Worm (Caenorhabditis elegans): ENCODE results near the gene cyp-37A1.
A peak's percentile ranks its signal among the peaks of the same experiment; 100 is the strongest.

Gene cyp-37A1

DNA sequence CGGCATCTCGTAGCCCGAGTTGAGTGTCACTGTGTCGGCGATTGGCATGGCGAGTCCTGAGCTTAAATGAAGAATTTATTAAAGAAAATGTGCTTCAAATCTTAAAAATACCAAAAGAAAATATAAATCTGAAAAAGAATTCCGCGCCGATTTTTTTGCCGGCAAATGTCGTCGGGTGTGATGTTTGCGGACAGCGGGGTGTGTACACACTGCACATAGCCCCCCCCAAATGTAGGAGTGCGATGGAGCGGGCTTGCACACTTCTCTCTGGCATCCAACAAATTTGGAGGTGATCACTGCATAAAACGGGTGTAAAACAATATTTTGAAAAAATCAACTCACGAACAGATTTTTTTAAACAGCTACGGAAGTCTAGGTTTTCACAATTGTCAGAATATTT, 40.6 kb downstream of the cyp-37A1 start, which contains the start of gene Y39G8B.2:
Gene Y39G8B.2 (minus strand): TSS at position 61 of the 400 bp plus-strand sequence.
- TF ChIP-seq fkh-10 (GFP tag; optimal IDR thresholded peaks at IDR 0.05) (peak; percentile 59), nhr-28 (tag; optimal IDR thresholded peaks at IDR 0.05) (peak; percentile 70), zfp-2 (tag; optimal IDR thresholded peaks at IDR 0.05) (peak; percentile 14), spr-1 (tag; optimal IDR thresholded peaks at IDR 0.05) (no peak), set-16 (GFP tag; IDR thresholded peaks at IDR 0.05) (no peak), ceh-20 (GFP tag; IDR thresholded peaks at IDR 0.05) (peak; percentile 73; the same call in 1 of the 2 replicates), mdl-1 (tag; optimal IDR thresholded peaks at IDR 0.05) (peak in 1 of 2 experiments; percentile 54), Y75B8A.6 (GFP tag; IDR thresholded peaks at IDR 0.05) (no peak), mxl-3 (GFP tag; optimal IDR thresholded peaks at IDR 0.05) (peak; percentile 76), egl-43 (GFP tag; IDR thresholded peaks at IDR 0.05) (no peak), nhr-25 (tag; optimal IDR thresholded peaks at IDR 0.05; ENCODE audit: borderline replicate concordance, insufficient read depth) (peak; percentile 66), lin-13 (GFP tag; optimal IDR thresholded peaks at IDR 0.05) (peak; percentile 86), pha-4 (GFP tag; IDR thresholded peaks at IDR 0.05) (no peak), pha-4 (tag; optimal IDR thresholded peaks at IDR 0.05) (peak; percentile 4), nhr-102 (tag; optimal IDR thresholded peaks at IDR 0.05) (no peak), mep-1 (tag; optimal IDR thresholded peaks at IDR 0.05) (peak; percentile 90), rbr-2 (tag; optimal IDR thresholded peaks at IDR 0.05) (peak; percentile 88), dpl-1 (GFP tag; optimal IDR thresholded peaks at IDR 0.05) (peak; percentile 85), hlh-11 (tag; optimal IDR thresholded peaks at IDR 0.05) (peak; percentile 81), skn-1 (tag; optimal IDR thresholded peaks at IDR 0.05) (no peak), mes-2 (tag; optimal IDR thresholded peaks at IDR 0.05; ENCODE audit: poor library complexity, severe bottlenecking) (peak; percentile 90), D1046.2 (GFP tag; IDR thresholded peaks at IDR 0.05) (0 out of 2 replicates have a peak, but pooled peaks have one; percentile 40), dve-1 (tag; optimal IDR thresholded peaks at IDR 0.05; ENCODE audit: insufficient read depth) (peak; percentile 89), lin-29 (GFP tag; IDR thresholded peaks at IDR 0.05) (peak; percentile 37; the same call in 1 of the 2 replicates), lsy-2 (tag; optimal IDR thresholded peaks at IDR 0.05) (peak; percentile 64 to 93), nhr-41 (GFP tag; IDR thresholded peaks at IDR 0.05) (no peak), hif-1 (tag; optimal IDR thresholded peaks at IDR 0.05) (peak in 1 of 2 experiments; percentile 73), nhr-6 (tag; optimal IDR thresholded peaks at IDR 0.05) (peak; percentile 74), ceh-28 (tag; optimal IDR thresholded peaks at IDR 0.05) (no peak), php-3 (GFP tag; IDR thresholded peaks at IDR 0.05) (no peak), mxl-2 (GFP tag; conservative IDR thresholded peaks at IDR 0.05) (no peak), F10B5.3 (tag; optimal IDR thresholded peaks at IDR 0.05) (no peak), unc-62 (GFP tag; optimal IDR thresholded peaks at IDR 0.05 in 1 of 2) (peak in 1 of 2 experiments; percentile 97), unc-62 (tag; optimal IDR thresholded peaks at IDR 0.05) (no peak), daf-16 (GFP tag; optimal IDR thresholded peaks at IDR 0.05) (no peak), daf-16 (tag; optimal IDR thresholded peaks at IDR 0.05) (peak; percentile 71), arid-1 (GFP tag; conservative IDR thresholded peaks at IDR 0.05) (no peak), snpc-4 (tag; optimal IDR thresholded peaks at IDR 0.05) (no peak), nhr-42 (GFP tag; IDR thresholded peaks at IDR 0.05) (peak; percentile 88), nhr-77 (tag; optimal IDR thresholded peaks at IDR 0.05) (peak; percentile 98), hmg-1.1 (GFP tag; IDR thresholded peaks at IDR 0.05) (peak; percentile 92), lin-1 (GFP tag; IDR thresholded peaks at IDR 0.05) (0 out of 2 replicates have a peak, but pooled peaks have one; percentile 16), tra-1 (GFP tag; IDR thresholded peaks at IDR 0.05) (peak; percentile 75; the same call in 1 of the 2 replicates), snpc-1.2 (GFP tag; IDR thresholded peaks at IDR 0.05) (peak; percentile 51; the same call in 1 of the 2 replicates), lin-15B (tag; optimal IDR thresholded peaks at IDR 0.05) (peak; percentile 75), daf-8 (GFP tag; IDR thresholded peaks at IDR 0.05) (no peak), egl-27 (tag; optimal IDR thresholded peaks at IDR 0.05) (no peak), duxl-1 (tag; optimal IDR thresholded peaks at IDR 0.05; ENCODE audit: poor library complexity) (no peak), gei-8 (GFP tag; optimal IDR thresholded peaks at IDR 0.05) (no peak), nhr-11 (tag; optimal IDR thresholded peaks at IDR 0.05) (peak; percentile 72), aha-1 (tag) (peak; percentile 98)
